Worm (Caenorhabditis elegans) whole organism, midembryonic: ENCODE results near the gene spp-10.

Source experiments
- T22C8.4 ChIP-seq: fragments of 200-800 bp; sonication (Bioruptor generic); IDR thresholded peaks from 2 replicates; pipeline ENCODE4 v1.3.6; 2022; ENCODE audit warnings: missing genetic modification characterization, missing compliant biosample characterization
- cog-1 ChIP-seq: sonication (generic microtip); optimal IDR thresholded peaks from 2 replicates; lab custom pipeline; 2016; ENCODE audit warnings: missing genetic modification characterization, missing compliant biosample characterization
- flt-1 ChIP-seq: fragments of 200-800 bp; sonication (Bioruptor generic); IDR thresholded peaks from 2 replicates; pipeline ENCODE4 v1.3.6; 2022; ENCODE audit warnings: missing genetic modification characterization, missing compliant biosample characterization
- klf-2 ChIP-seq: fragments of 200-800 bp; sonication (Bioruptor generic); conservative IDR thresholded peaks from 2 replicates; pipeline ENCODE4 v1.3.6; 2022; ENCODE audit warnings: missing genetic modification reagents, missing genetic modification characterization, missing compliant biosample characterization
- ref-1 ChIP-seq: fragments of 200-800 bp; sonication (Bioruptor generic); conservative IDR thresholded peaks from 2 replicates; pipeline ENCODE4 v1.3.6; 2022; ENCODE audit warnings: missing genetic modification reagents, missing genetic modification characterization, missing compliant biosample characterization
- ztf-23 ChIP-seq: fragments of 200-800 bp; sonication (Bioruptor generic); IDR thresholded peaks from 2 replicates; pipeline ENCODE4 v1.3.6; 2022; ENCODE audit warnings: missing genetic modification reagents, missing genetic modification characterization, missing compliant biosample characterization

ce11 chrIV:8432709-8433108, 44.3 kb upstream of the spp-10 start, which contains the start of the genes T26A8.4 and pdtf-1:
- peak; percentile 94 for TF ChIP-seq cog-1
- TF ChIP-seq flt-1 (GFP tag; lab: Robert Waterston, UW), result peak; percentile 86
- peak; percentile 51; the same call in 1 of the 2 replicates for TF ChIP-seq ztf-23
- peak; percentile 29; the same call in 1 of the 2 replicates for TF ChIP-seq T22C8.4 (GFP tag; lab: Robert Waterston, UW)
- no peak for TF ChIP-seq ref-1 (GFP tag; lab: Robert Waterston, UW)
- TF ChIP-seq klf-2, result no peak
